Worm (Caenorhabditis elegans) whole organism, late embryonic: ENCODE measurements around the gene Y57A10C.1.

Source experiments
- C38D4.7 ChIP-seq: fragments of 200-800 bp; sonication (Bioruptor generic); optimal IDR thresholded peaks from 2 replicates; lab custom pipeline; 2018; ENCODE audit warnings: mild to moderate bottlenecking, missing genetic modification characterization, moderate library complexity, missing compliant biosample characterization
- K09A11.1 ChIP-seq: sonication (generic microtip); optimal IDR thresholded peaks from 2 replicates; lab custom pipeline; 2017; ENCODE audit warnings: antibody characterized with exemption, mild to moderate bottlenecking, missing genetic modification characterization, missing compliant biosample characterization; ENCODE audit not compliant: insufficient read depth
- T23F11.4 ChIP-seq: fragments of 200-800 bp; sonication (Bioruptor generic); optimal IDR thresholded peaks from 2 replicates; lab custom pipeline; 2018; ENCODE audit warnings: mild to moderate bottlenecking, missing genetic modification characterization, missing compliant biosample characterization
- Y22D7AL.16 ChIP-seq: sonication (generic microtip); optimal IDR thresholded peaks from 2 replicates; lab custom pipeline; 2016; ENCODE audit warnings: missing genetic modification characterization, missing compliant biosample characterization
- ceh-22 ChIP-seq: sonication (generic microtip); optimal IDR thresholded peaks from 2 replicates; lab custom pipeline; 2017; ENCODE audit warnings: missing biosample characterization, missing genetic modification characterization
- ceh-34 ChIP-seq: sonication (generic microtip); optimal IDR thresholded peaks from 2 replicates; lab custom pipeline; 2016; ENCODE audit warnings: mild to moderate bottlenecking, missing genetic modification characterization, missing compliant biosample characterization
- ceh-45 ChIP-seq: fragments of 200-800 bp; sonication (Bioruptor generic); IDR thresholded peaks from 2 replicates; pipeline ENCODE4 v1.3.6; 2022; ENCODE audit warnings: missing genetic modification reagents, missing genetic modification characterization, missing compliant biosample characterization
- ceh-48 ChIP-seq: sonication (generic microtip); optimal IDR thresholded peaks from 2 replicates; lab custom pipeline; 2016; ENCODE audit warnings: missing genetic modification characterization, inconsistent platforms, missing compliant biosample characterization
- ceh-6 ChIP-seq: fragments of 200-800 bp; sonication (Bioruptor generic); optimal IDR thresholded peaks from 2 replicates; lab custom pipeline; 2018; ENCODE audit warnings: mild to moderate bottlenecking, missing genetic modification characterization, missing compliant biosample characterization
- ceh-9 ChIP-seq: sonication (generic microtip); optimal IDR thresholded peaks from 2 replicates; lab custom pipeline; 2016; ENCODE audit warnings: mild to moderate bottlenecking, missing genetic modification characterization, inconsistent platforms, missing compliant biosample characterization
- che-1 ChIP-seq: sonication (generic microtip); optimal IDR thresholded peaks from 2 replicates; lab custom pipeline; 2016; ENCODE audit warnings: mild to moderate bottlenecking, missing genetic modification characterization, missing compliant biosample characterization
- dve-1 ChIP-seq: sonication (generic microtip); optimal IDR thresholded peaks from 2 replicates; lab custom pipeline; 2017; ENCODE audit warnings: antibody characterized with exemption, mild to moderate bottlenecking, missing genetic modification characterization, missing compliant biosample characterization
- ets-4 ChIP-seq: sonication (generic microtip); optimal IDR thresholded peaks from 2 replicates; lab custom pipeline; 2016; ENCODE audit warnings: missing genetic modification characterization, missing compliant biosample characterization
- fax-1 ChIP-seq: sonication (generic microtip); optimal IDR thresholded peaks from 2 replicates; lab custom pipeline; 2016; ENCODE audit warnings: missing genotype, missing genetic modification characterization, missing compliant biosample characterization
- fkh-10 ChIP-seq: fragments of 150-350 bp; optimal IDR thresholded peaks from 2 replicates; lab custom pipeline; 2014; ENCODE audit warnings: missing biosample characterization, missing genetic modification reagents, missing genetic modification characterization
- fkh-6 ChIP-seq: sonication (generic microtip); optimal IDR thresholded peaks from 2 replicates; lab custom pipeline; 2016; ENCODE audit warnings: missing genetic modification characterization, missing compliant biosample characterization
- hlh-15 ChIP-seq: sonication (generic microtip); optimal IDR thresholded peaks from 2 replicates; lab custom pipeline; 2016; ENCODE audit warnings: missing genetic modification characterization, missing compliant biosample characterization
- hlh-30 ChIP-seq: sonication (generic microtip); optimal IDR thresholded peaks from 2 replicates; lab custom pipeline; 2017; ENCODE audit warnings: antibody characterized with exemption, missing genetic modification characterization, missing compliant biosample characterization; ENCODE audit not compliant: insufficient read depth
- hlh-6 ChIP-seq: sonication (generic microtip); optimal IDR thresholded peaks from 2 replicates; lab custom pipeline; 2016; ENCODE audit warnings: missing genotype, missing genetic modification characterization, missing compliant biosample characterization
- hlh-8 ChIP-seq: sonication (generic microtip); optimal IDR thresholded peaks from 2 replicates; lab custom pipeline; 2016; ENCODE audit warnings: missing genotype, missing genetic modification characterization, missing compliant biosample characterization
- lim-6 ChIP-seq: sonication (generic microtip); optimal IDR thresholded peaks from 2 replicates; lab custom pipeline; 2016; ENCODE audit warnings: missing genetic modification characterization, missing compliant biosample characterization
- mec-3 ChIP-seq: sonication (generic microtip); optimal IDR thresholded peaks from 2 replicates; lab custom pipeline; 2016; ENCODE audit warnings: borderline replicate concordance, missing genetic modification characterization, missing compliant biosample characterization
- nfya-1 ChIP-seq: sonication (generic microtip); optimal IDR thresholded peaks from 2 replicates; lab custom pipeline; 2017; ENCODE audit warnings: missing genetic modification characterization, mild to moderate bottlenecking, missing compliant biosample characterization, antibody characterized with exemption, moderate library complexity
- nhr-11 ChIP-seq: fragments of 150-350 bp; optimal IDR thresholded peaks from 2 replicates; lab custom pipeline; 2014; ENCODE audit warnings: missing biosample characterization, missing genetic modification characterization
- nhr-232 ChIP-seq: sonication (generic microtip); optimal IDR thresholded peaks from 2 replicates; lab custom pipeline; 2016; ENCODE audit warnings: missing genetic modification characterization, missing compliant biosample characterization
- npax-4 ChIP-seq: sonication (generic microtip); optimal IDR thresholded peaks from 2 replicates; lab custom pipeline; 2016; ENCODE audit warnings: missing genetic modification characterization, missing compliant biosample characterization
- odd-2 ChIP-seq: sonication (generic microtip); optimal IDR thresholded peaks from 2 replicates; lab custom pipeline; 2017; ENCODE audit warnings: antibody characterized with exemption, mild to moderate bottlenecking, missing genetic modification characterization, missing compliant biosample characterization
- pat-9 ChIP-seq: fragments of 200-800 bp; sonication (Bioruptor generic); optimal IDR thresholded peaks from 2 replicates; lab custom pipeline; 2018; ENCODE audit warnings: mild to moderate bottlenecking, missing genetic modification characterization, moderate library complexity, missing compliant biosample characterization
- pha-2 ChIP-seq: sonication (generic microtip); optimal IDR thresholded peaks from 2 replicates; lab custom pipeline; 2017; ENCODE audit warnings: mild to moderate bottlenecking, missing genetic modification characterization, missing compliant biosample characterization
- pha-4 ChIP-seq: fragments of 150-350 bp; optimal IDR thresholded peaks from 2 replicates; lab custom pipeline; 2018; ENCODE audit warnings: missing biosample characterization, missing genetic modification reagents, missing genetic modification characterization
- pqm-1 ChIP-seq: sonication (generic microtip); optimal IDR thresholded peaks from 2 replicates; lab custom pipeline; 2016; ENCODE audit warnings: missing genetic modification characterization, missing compliant biosample characterization
- pros-1 ChIP-seq: fragments of 150-350 bp; optimal IDR thresholded peaks from 2 replicates; lab custom pipeline; 2014; ENCODE audit warnings: missing biosample characterization, missing genetic modification reagents, missing genetic modification characterization
- sdc-2 ChIP-seq: sonication (generic microtip); optimal IDR thresholded peaks from 2 replicates; lab custom pipeline; 2016; ENCODE audit warnings: missing genotype, missing genetic modification characterization, missing compliant biosample characterization
- sox-2 ChIP-seq: fragments of 200-800 bp; sonication (Bioruptor generic); IDR thresholded peaks from 2 replicates; pipeline ENCODE4 v1.3.6; 2022; ENCODE audit warnings: missing genetic modification reagents, missing genetic modification characterization, missing compliant biosample characterization
- sox-4 ChIP-seq: sonication (generic microtip); optimal IDR thresholded peaks from 2 replicates; lab custom pipeline; 2017; ENCODE audit warnings: mild to moderate bottlenecking, missing genetic modification characterization, inconsistent platforms, missing compliant biosample characterization
- zip-5 ChIP-seq: sonication (generic microtip); optimal IDR thresholded peaks from 2 replicates; lab custom pipeline; 2016; ENCODE audit warnings: missing genetic modification characterization, missing compliant biosample characterization

Gene Y57A10C.1

DNA sequence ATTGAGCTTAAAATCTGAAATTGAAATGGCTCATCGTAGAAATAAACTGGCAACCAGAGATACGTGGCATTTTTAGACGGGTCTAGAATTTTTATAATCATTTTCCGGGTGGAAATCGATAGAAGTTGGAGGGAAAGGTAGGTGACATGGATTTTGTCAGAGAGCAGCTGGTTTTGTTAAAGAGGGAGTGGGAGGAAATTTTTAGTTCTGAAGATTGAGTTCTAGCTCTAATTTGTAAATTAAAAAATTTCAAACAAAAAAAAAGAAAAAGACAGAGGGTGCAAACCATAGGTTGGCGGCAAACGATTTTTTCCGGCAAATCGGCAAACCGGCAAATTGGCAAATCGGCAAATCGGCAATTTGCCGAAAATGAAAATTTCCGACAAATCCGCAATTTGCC lies 44.3 kb upstream of the Y57A10C.1 start, which contains the start of gene sre-32:
Gene sre-32 (minus strand): TSS at position 101 of the 400 bp plus-strand sequence.
- no peak for TF ChIP-seq hlh-8 (tag; lab: Kevin White, UChicago)
- no peak for TF ChIP-seq nfya-1
- no peak for TF ChIP-seq fax-1 (tag; lab: Kevin White, UChicago)
- TF ChIP-seq sox-2 (GFP tag; lab: Robert Waterston, UW) = no peak
- no peak for TF ChIP-seq fkh-6 (tag; lab: Kevin White, UChicago)
- TF ChIP-seq fkh-10 (GFP tag; lab: Kevin White, UChicago) = no peak
- TF ChIP-seq sdc-2 (tag; lab: Kevin White, UChicago) = no peak
- no peak for TF ChIP-seq nhr-232 (tag; lab: Kevin White, UChicago)
- TF ChIP-seq ceh-9 = no peak

ce11 chrII:12452754-12453352 lies 40.5 kb upstream of the Y57A10C.1 start, which contains the start of the genes sre-35 and sre-33:
TSS of gene sre-35 (minus strand) at chrII:12452854.
TSS of gene sre-33 (plus strand) at chrII:12453302.
- TF ChIP-seq ceh-34 (tag; lab: Kevin White, UChicago) (no peak), ceh-45 (no peak), che-1 (tag; lab: Kevin White, UChicago) (no peak), nhr-11 (tag; lab: Kevin White, UChicago) (no peak), hlh-30 (tag; lab: Kevin White, UChicago) (no peak), ets-4 (no peak)

DNA sequence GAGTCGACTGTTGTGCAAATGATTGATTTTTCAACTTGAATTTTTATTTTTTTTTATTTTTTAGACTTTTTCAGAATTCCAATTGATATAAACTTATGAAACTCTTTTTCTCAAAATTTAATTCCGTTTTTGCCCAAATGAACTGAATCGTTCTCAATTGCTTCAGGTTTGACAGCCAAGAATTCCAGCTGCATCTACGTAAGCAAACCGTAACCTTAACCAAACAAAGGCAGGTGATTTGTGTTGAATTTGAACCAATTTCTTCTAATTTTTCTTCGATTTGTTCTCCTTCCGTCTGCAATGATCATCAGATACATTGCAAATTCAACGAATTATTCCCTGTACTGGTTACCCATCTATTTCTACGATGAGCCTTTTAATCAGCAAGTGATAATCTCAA lies 37.5 kb upstream of the Y57A10C.1 start, which contains the start of gene sre-34:
Gene sre-34 (plus strand): TSS at position 301 of the 400 bp plus-strand sequence.
- TF ChIP-seq lim-6 (no peak), pros-1 (no peak), sox-2 (GFP tag; lab: Robert Waterston, UW) (no peak), fkh-6 (tag; lab: Kevin White, UChicago) (no peak), pat-9 (no peak), pha-2 (tag; lab: Kevin White, UChicago) (no peak), pha-4 (no peak), T23F11.4 (no peak), npax-4 (tag; lab: Kevin White, UChicago) (no peak), K09A11.1 (no peak), ceh-48 (tag; lab: Kevin White, UChicago) (no peak), odd-2 (tag; lab: Kevin White, UChicago) (no peak), dve-1 (tag; lab: Kevin White, UChicago) (no peak), C38D4.7 (GFP tag; lab: Kevin White, UChicago) (no peak), hlh-15 (tag; lab: Kevin White, UChicago) (no peak)

ce11 chrII:12448241-12448640 lies 35.9 kb upstream of the Y57A10C.1 start, which contains the start of gene srh-27:
TSS of gene srh-27 (plus strand) at chrII:12448541.
- TF ChIP-seq nhr-11 (tag; lab: Kevin White, UChicago) = no peak
- no peak for TF ChIP-seq mec-3 (tag; lab: Kevin White, UChicago)
- no peak for TF ChIP-seq sox-4
- no peak for TF ChIP-seq ceh-6 (GFP tag; lab: Kevin White, UChicago)
- no peak for TF ChIP-seq hlh-30 (tag; lab: Kevin White, UChicago)
- TF ChIP-seq pqm-1 = no peak
- TF ChIP-seq hlh-6 (tag; lab: Kevin White, UChicago) = no peak
- TF ChIP-seq ceh-22 = no peak
- no peak for TF ChIP-seq zip-5 (tag; lab: Kevin White, UChicago)
- TF ChIP-seq nhr-232 (tag; lab: Kevin White, UChicago) = no peak
- TF ChIP-seq Y22D7AL.16 = no peak
